Worm (Caenorhabditis elegans) whole organism, midembryonic: ENCODE results near the gene srd-30.

Source experiments
- T22C8.4 ChIP-seq: fragments of 200-800 bp; sonication (Bioruptor generic); IDR thresholded peaks from 2 replicates; pipeline ENCODE4 v1.3.6; 2022; ENCODE audit warnings: missing genetic modification characterization, missing compliant biosample characterization
- med-1 ChIP-seq: sonication (generic microtip); optimal IDR thresholded peaks from 2 replicates; lab custom pipeline; 2017; ENCODE audit warnings: missing genetic modification characterization, mild to moderate bottlenecking, missing compliant biosample characterization, antibody characterized with exemption, missing genetic modification reagents; ENCODE audit not compliant: insufficient read depth
- ref-1 ChIP-seq: fragments of 200-800 bp; sonication (Bioruptor generic); conservative IDR thresholded peaks from 2 replicates; pipeline ENCODE4 v1.3.6; 2022; ENCODE audit warnings: missing genetic modification reagents, missing genetic modification characterization, missing compliant biosample characterization
- tab-1 ChIP-seq: fragments of 200-800 bp; sonication (Bioruptor generic); IDR thresholded peaks from 2 replicates; pipeline ENCODE4 v1.3.6; 2022; ENCODE audit warnings: missing genetic modification characterization, missing compliant biosample characterization

- TF ChIP-seq med-1 (GFP tag; lab: Kevin White, UChicago) (no peak), T22C8.4 (no peak), tab-1 (no peak), ref-1 (no peak)
These were observed 38.3 kb downstream of the srd-30 start, which contains the start of gene C12D5.5 for ce11 chrV:7667940-7668339.
